Worm (Caenorhabditis elegans) whole organism, mixed stage, embryonic: ENCODE measurements around the gene str-31.

ENCODE experiments used
- M03D4.4 ChIP-seq: sonication (generic microtip); optimal IDR thresholded peaks from 2 replicates; lab custom pipeline; 2017; ENCODE audit warnings: mild to moderate bottlenecking, missing genetic modification characterization, missing compliant biosample characterization
- blmp-1 ChIP-seq: fragments of 150-350 bp; optimal IDR thresholded peaks from 2 replicates; lab custom pipeline; 2014; ENCODE audit warnings: missing biosample characterization, missing genetic modification characterization
- ceh-39 ChIP-seq: fragments of 150-350 bp; optimal IDR thresholded peaks from 2 replicates; lab custom pipeline; 2014; ENCODE audit warnings: missing biosample characterization, missing genetic modification characterization
- ceh-43 ChIP-seq: fragments of 200-800 bp; sonication (Bioruptor generic); optimal IDR thresholded peaks from 2 replicates; lab custom pipeline; 2018; ENCODE audit warnings: mild to moderate bottlenecking, missing genetic modification characterization, moderate library complexity, missing compliant biosample characterization
- cnd-1 ChIP-seq: fragments of 200-800 bp; sonication (Bioruptor generic); optimal IDR thresholded peaks from 2 replicates; lab custom pipeline; 2018; ENCODE audit warnings: mild to moderate bottlenecking, missing genetic modification characterization, missing compliant biosample characterization
- drap-1 ChIP-seq: fragments of 200-800 bp; sonication (Bioruptor generic); optimal IDR thresholded peaks from 3 replicates; lab custom pipeline; 2018; ENCODE audit warnings: mild to moderate bottlenecking, missing genetic modification characterization, missing compliant biosample characterization
- elt-1 ChIP-seq: sonication (generic microtip); optimal IDR thresholded peaks from 2 replicates; lab custom pipeline; 2017; ENCODE audit warnings: missing genetic modification characterization, mild to moderate bottlenecking, missing compliant biosample characterization, antibody characterized with exemption, moderate library complexity, borderline replicate concordance; ENCODE audit not compliant: insufficient read depth
- elt-3 ChIP-seq: fragments of 150-350 bp; optimal IDR thresholded peaks from 2 replicates; lab custom pipeline; 2014; ENCODE audit warnings: missing biosample characterization, missing genetic modification characterization
- flh-1 ChIP-seq: fragments of 200-800 bp; sonication (Bioruptor generic); optimal IDR thresholded peaks from 2 replicates; lab custom pipeline; 2018; ENCODE audit warnings: mild to moderate bottlenecking, missing genetic modification characterization, moderate library complexity, missing compliant biosample characterization
- ham-2 ChIP-seq: fragments of 200-800 bp; sonication (Bioruptor generic); optimal IDR thresholded peaks from 2 replicates; lab custom pipeline; 2018; ENCODE audit warnings: mild to moderate bottlenecking, missing genetic modification characterization, missing compliant biosample characterization
- hlh-1 ChIP-seq: fragments of 150-350 bp; optimal IDR thresholded peaks from 2 replicates; lab custom pipeline; 2014; ENCODE audit warnings: missing biosample characterization, missing genetic modification reagents, missing genetic modification characterization
- lin-32 ChIP-seq: fragments of 200-800 bp; sonication (Bioruptor generic); optimal IDR thresholded peaks from 2 replicates; lab custom pipeline; 2018; ENCODE audit warnings: mild to moderate bottlenecking, missing genetic modification characterization, missing compliant biosample characterization
- lsy-2 ChIP-seq: fragments of 150-350 bp; optimal IDR thresholded peaks from 2 replicates; lab custom pipeline; 2014; ENCODE audit warnings: missing biosample characterization, missing genetic modification characterization
- mab-5 ChIP-seq: fragments of 150-350 bp; optimal IDR thresholded peaks from 2 replicates; lab custom pipeline; 2014; ENCODE audit warnings: missing biosample characterization, missing genetic modification characterization
- mep-1 ChIP-seq: fragments of 150-350 bp; optimal IDR thresholded peaks from 2 replicates; lab custom pipeline; 2017; ENCODE audit warnings: missing biosample characterization, missing genetic modification reagents, missing genetic modification characterization, inconsistent platforms
- mls-2 ChIP-seq: sonication (generic microtip); optimal IDR thresholded peaks from 2 replicates; lab custom pipeline; 2016; ENCODE audit warnings: mild to moderate bottlenecking, missing genetic modification characterization, moderate library complexity, missing compliant biosample characterization
- nhr-237 ChIP-seq: fragments of 150-350 bp; optimal IDR thresholded peaks from 2 replicates; lab custom pipeline; 2014; ENCODE audit warnings: missing biosample characterization, missing genetic modification characterization
- nhr-28 ChIP-seq: fragments of 150-350 bp; optimal IDR thresholded peaks from 2 replicates; lab custom pipeline; 2014; ENCODE audit warnings: missing biosample characterization, missing genetic modification characterization
- nhr-76 ChIP-seq: sonication (generic microtip); optimal IDR thresholded peaks from 2 replicates; lab custom pipeline; 2017; ENCODE audit warnings: missing biosample characterization, missing genetic modification characterization
- pha-4 ChIP-seq: fragments of 150-350 bp; optimal IDR thresholded peaks from 2 replicates; lab custom pipeline; 2018; ENCODE audit warnings: missing biosample characterization, missing genetic modification reagents, missing genetic modification characterization
- sem-2 ChIP-seq: fragments of 200-800 bp; sonication (Bioruptor generic); optimal IDR thresholded peaks from 2 replicates; lab custom pipeline; 2018; ENCODE audit warnings: mild to moderate bottlenecking, missing genetic modification characterization, missing compliant biosample characterization
- snpc-4 ChIP-seq: fragments of 150-350 bp; optimal IDR thresholded peaks from 2 replicates; lab custom pipeline; 2014; ENCODE audit warnings: missing biosample characterization, missing genetic modification characterization
- sptf-1 ChIP-seq: sonication (generic microtip); optimal IDR thresholded peaks from 2 replicates; lab custom pipeline; 2017; ENCODE audit warnings: mild to moderate bottlenecking, missing genetic modification characterization, moderate library complexity, missing compliant biosample characterization
- tbx-8 ChIP-seq: fragments of 200-800 bp; sonication (Bioruptor generic); optimal IDR thresholded peaks from 2 replicates; lab custom pipeline; 2018; ENCODE audit warnings: mild to moderate bottlenecking, missing genetic modification characterization, moderate library complexity, missing compliant biosample characterization
- unc-120 ChIP-seq: sonication (generic microtip); optimal IDR thresholded peaks from 2 replicates; lab custom pipeline; 2017; ENCODE audit warnings: missing genetic modification characterization, missing compliant biosample characterization; ENCODE audit not compliant: poor library complexity, severe bottlenecking
- unc-39 ChIP-seq: fragments of 150-350 bp; optimal IDR thresholded peaks from 2 replicates; lab custom pipeline; 2014; ENCODE audit warnings: missing biosample characterization, missing genetic modification characterization
- unc-62 ChIP-seq: fragments of 150-350 bp; optimal IDR thresholded peaks from 2 replicates; lab custom pipeline; 2014; ENCODE audit warnings: missing biosample characterization, missing genetic modification reagents, missing genetic modification characterization
- zip-8 ChIP-seq: fragments of 150-350 bp; optimal IDR thresholded peaks from 2 replicates; lab custom pipeline; 2014; ENCODE audit warnings: missing biosample characterization, missing genetic modification characterization

Gene str-31

DNA sequence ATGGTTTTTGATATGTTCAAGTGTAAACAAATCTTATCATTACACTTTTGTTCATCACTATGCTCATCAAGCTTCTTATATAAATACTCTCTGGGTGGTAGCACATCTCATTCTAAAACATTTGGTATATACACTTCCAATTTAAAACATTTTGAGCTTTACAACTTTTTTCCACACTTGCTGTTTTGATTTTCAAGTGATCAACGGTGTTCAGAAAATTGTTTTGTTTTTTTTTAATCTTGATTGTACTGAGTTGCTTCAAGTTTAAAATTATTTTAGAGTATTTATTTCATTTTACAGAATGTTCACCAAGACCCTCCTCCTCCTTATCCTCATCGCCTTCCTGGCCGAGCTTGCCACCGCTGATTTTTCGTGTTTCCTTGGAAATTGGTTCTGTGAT is 20.4 kb upstream of the str-31 start, which contains the start of gene C54F6.5:
C54F6.5 (plus strand) TSS at position 301 of the 400 bp plus-strand sequence.
- no peak for TF ChIP-seq elt-3 (tag; lab: Kevin White, UChicago)
- no peak for TF ChIP-seq mls-2 (tag; lab: Kevin White, UChicago)
- no peak for TF ChIP-seq lsy-2 (tag; lab: Kevin White, UChicago)
- TF ChIP-seq zip-8 (tag; lab: Kevin White, UChicago): no peak
- no peak for TF ChIP-seq drap-1
- TF ChIP-seq mep-1: no peak
- TF ChIP-seq ceh-43 (GFP tag; lab: Kevin White, UChicago): no peak
- TF ChIP-seq ham-2: no peak

DNA sequence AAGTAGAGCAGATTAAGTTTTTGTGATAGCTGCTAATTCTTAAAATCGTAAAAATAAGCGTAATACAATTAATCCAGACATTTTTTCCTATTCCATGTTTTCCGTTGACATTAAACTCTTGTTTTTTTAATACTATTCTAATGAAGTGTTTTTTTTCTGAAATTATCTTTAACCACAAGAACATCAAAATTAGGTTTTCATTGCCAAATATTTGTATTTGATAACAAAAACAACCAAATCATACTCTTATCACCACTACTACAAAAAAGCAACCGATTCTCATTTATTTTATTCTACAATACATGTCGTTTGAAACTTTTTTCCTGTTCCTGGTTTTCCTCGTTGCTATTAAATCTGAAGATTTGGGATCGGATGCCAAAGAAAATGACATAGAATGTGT is 18.7 kb upstream of the str-31 start, which contains the start of gene C54F6.17:
C54F6.17 (plus strand) TSS at position 301 of the 400 bp plus-strand sequence.
- TF ChIP-seq mep-1: no peak
- no peak for TF ChIP-seq cnd-1 (tag; lab: Kevin White, UChicago)
- TF ChIP-seq nhr-237: no peak

DNA sequence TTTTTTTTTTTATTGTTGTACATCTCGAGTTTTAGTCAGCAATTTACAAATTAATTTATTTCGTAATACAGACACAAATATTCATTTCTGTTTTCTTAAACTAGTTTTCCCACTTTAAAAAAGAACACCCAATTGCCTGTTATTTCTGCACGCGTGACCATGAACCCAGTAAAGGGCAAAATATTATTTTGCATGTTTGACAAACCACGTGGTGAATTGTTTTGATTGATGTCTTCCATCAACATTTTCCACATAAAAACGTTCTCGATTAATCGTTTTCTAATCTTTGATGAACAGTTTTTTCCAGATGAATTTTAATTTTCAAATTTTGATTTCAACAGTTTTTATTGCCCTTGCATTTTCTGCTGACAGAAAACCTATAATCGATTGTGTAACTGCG is 17.2 kb upstream of the str-31 start, which contains the start of gene C54F6.18:
C54F6.18 (plus strand) TSS at position 301 of the 400 bp plus-strand sequence.
- TF ChIP-seq lin-32 (GFP tag; lab: Kevin White, UChicago): no peak
- no peak for TF ChIP-seq nhr-237
- no peak for TF ChIP-seq ceh-39 (tag; lab: Kevin White, UChicago)
- TF ChIP-seq cnd-1 (tag; lab: Kevin White, UChicago): no peak
- TF ChIP-seq unc-39 (tag; lab: Kevin White, UChicago): no peak
- TF ChIP-seq zip-8 (tag; lab: Kevin White, UChicago): no peak
- no peak for TF ChIP-seq drap-1
- no peak for TF ChIP-seq nhr-28 (tag; lab: Kevin White, UChicago)
- TF ChIP-seq snpc-4 (tag; lab: Kevin White, UChicago): no peak
- TF ChIP-seq lsy-2 (tag; lab: Kevin White, UChicago): no peak
- no peak for TF ChIP-seq unc-62 (GFP tag; lab: Kevin White, UChicago)
- no peak for TF ChIP-seq mab-5
- no peak for TF ChIP-seq blmp-1 (tag; lab: Kevin White, UChicago)

DNA sequence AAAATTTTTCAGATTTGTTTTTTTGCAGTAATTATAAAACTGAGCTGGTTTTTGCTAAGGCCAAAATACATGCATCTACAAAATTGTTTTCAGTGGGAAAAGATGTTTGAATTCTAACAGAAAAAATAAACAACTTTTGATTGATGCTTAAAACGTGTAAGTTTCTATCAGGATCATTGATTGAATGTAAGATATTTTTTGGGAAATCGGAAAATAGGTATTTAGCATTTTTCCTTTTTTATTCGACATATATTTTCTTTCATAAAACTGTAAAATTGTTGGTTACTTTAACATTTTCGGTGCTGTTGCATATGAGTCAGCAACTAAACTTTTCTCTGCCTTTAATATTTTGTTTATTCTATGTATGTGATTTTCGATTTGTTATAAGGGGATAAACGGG is 16.0 kb upstream of the str-31 start, which contains the start of gene C54F6.20:
C54F6.20 (plus strand) TSS at position 301 of the 400 bp plus-strand sequence.
- no peak for TF ChIP-seq hlh-1
- TF ChIP-seq elt-1 (tag; lab: Kevin White, UChicago): no peak

DNA sequence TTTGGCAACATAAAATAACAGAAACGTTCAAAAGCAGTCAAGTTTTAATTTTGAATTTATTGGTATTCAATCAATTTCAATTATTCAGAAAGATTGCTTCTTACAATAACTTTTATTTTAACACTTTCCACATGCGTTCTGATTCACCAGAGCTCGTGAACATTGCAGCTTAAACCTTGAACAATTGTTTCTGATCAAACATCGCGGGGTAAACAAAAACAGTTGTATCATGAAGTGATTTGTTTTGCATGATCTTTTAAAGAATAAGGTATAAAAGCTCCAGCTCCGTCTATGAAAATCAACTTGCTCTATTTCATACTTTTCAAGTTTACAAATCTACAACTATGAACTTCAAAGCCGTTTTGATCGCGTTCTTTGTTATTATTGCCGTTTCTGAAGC is 14.9 kb upstream of the str-31 start, which contains the start of gene C54F6.6:
C54F6.6 (plus strand) TSS at position 301 of the 400 bp plus-strand sequence.
- no peak for TF ChIP-seq mep-1
- TF ChIP-seq tbx-8 (GFP tag; lab: Kevin White, UChicago): no peak
- no peak for TF ChIP-seq unc-120
- TF ChIP-seq ham-2: no peak
- TF ChIP-seq ceh-43 (GFP tag; lab: Kevin White, UChicago): no peak
- no peak for TF ChIP-seq drap-1
- TF ChIP-seq M03D4.4 (tag; lab: Kevin White, UChicago): no peak

DNA sequence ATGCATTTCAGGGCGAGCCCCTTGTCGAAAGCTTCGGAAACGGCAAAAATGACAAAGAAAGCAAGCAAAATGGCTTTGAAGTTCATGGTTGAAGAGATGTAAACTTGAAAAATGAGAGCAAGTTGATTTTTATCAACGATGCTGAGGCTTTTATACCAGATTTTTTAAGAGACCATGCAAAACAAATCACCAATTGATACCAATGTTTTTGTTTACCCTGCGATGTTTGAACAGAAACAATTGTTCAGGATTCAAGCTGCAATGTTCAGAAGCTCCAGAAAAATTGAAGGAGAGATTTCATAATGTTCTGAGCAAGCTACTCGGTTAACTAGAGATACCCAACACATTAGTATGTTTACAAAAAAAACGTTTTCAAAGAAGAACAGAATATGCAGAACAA is 13.8 kb upstream of the str-31 start, which contains the start of gene C54F6.15:
C54F6.15 (minus strand) TSS at position 101 of the 400 bp plus-strand sequence.
- TF ChIP-seq nhr-237: no peak
- no peak for TF ChIP-seq sem-2 (GFP tag; lab: Kevin White, UChicago)
- no peak for TF ChIP-seq mls-2 (tag; lab: Kevin White, UChicago)
- no peak for TF ChIP-seq blmp-1 (tag; lab: Kevin White, UChicago)
- TF ChIP-seq flh-1 (GFP tag; lab: Kevin White, UChicago): no peak
- no peak for TF ChIP-seq nhr-76 (tag; lab: Kevin White, UChicago)
- no peak for TF ChIP-seq pha-4 (tag; lab: Kevin White, UChicago)
- TF ChIP-seq hlh-1: no peak
- no peak for TF ChIP-seq sptf-1 (tag; lab: Kevin White, UChicago)
- no peak for TF ChIP-seq ceh-39 (tag; lab: Kevin White, UChicago)
- no peak for TF ChIP-seq elt-3 (tag; lab: Kevin White, UChicago)
